Worm (Caenorhabditis elegans): ENCODE data around the gene wdr-37.
A peak's percentile ranks its signal among the peaks of the same experiment; 100 is the strongest.

- TF ChIP-seq nhr-77 (tag; optimal IDR thresholded peaks at IDR 0.05): peak; percentile 84
- TF ChIP-seq ama-1 (optimal IDR thresholded peaks at IDR 0.05): peak; percentile 92
- no peak for TF ChIP-seq lin-39 (tag; optimal IDR thresholded peaks at IDR 0.05)
- no peak for TF ChIP-seq egl-27 (tag; optimal IDR thresholded peaks at IDR 0.05)
- no peak for TF ChIP-seq Y75B8A.6 (GFP tag; IDR thresholded peaks at IDR 0.05)
- TF ChIP-seq dmd-6 (GFP tag; IDR thresholded peaks at IDR 0.05): peak; percentile 81
- TF ChIP-seq zag-1 (tag; optimal IDR thresholded peaks at IDR 0.05): no peak
- peak; percentile 67 for TF ChIP-seq nhr-11 (tag; optimal IDR thresholded peaks at IDR 0.05)
- no peak for TF ChIP-seq dmd-9 (GFP tag; IDR thresholded peaks at IDR 0.05)
- no peak for TF ChIP-seq dpl-1 (GFP tag; optimal IDR thresholded peaks at IDR 0.05)
- no peak for TF ChIP-seq snpc-4 (tag; optimal IDR thresholded peaks at IDR 0.05)
- peak in 1 of 2 experiments; percentile 49 for TF ChIP-seq hif-1 (tag; optimal IDR thresholded peaks at IDR 0.05)
- TF ChIP-seq nhr-10 (tag; optimal IDR thresholded peaks at IDR 0.05): peak; percentile 2
Measured at ce11 chrIII:5552072-5552667, 47.7 kb downstream of the wdr-37 start, which contains the start of gene F09F7.6.
